Fruit fly (Drosophila melanogaster) whole organism, embryonic: ENCODE results near the gene CG43165.

Source experiments
- Asciz ChIP-seq: fragments of 200-800 bp; sonication (Bioruptor generic); optimal IDR thresholded peaks from 2 replicates; lab custom pipeline; 2017; ENCODE audit warnings: missing biosample characterization, mild to moderate bottlenecking, missing genetic modification characterization, missing genetic modification reagents
- Atf3 ChIP-seq: fragments of 200-800 bp; sonication (Bioruptor generic); optimal IDR thresholded peaks from 3 replicates; lab custom pipeline; 2016; ENCODE audit warnings: missing biosample characterization, missing genetic modification characterization
- Awh ChIP-seq: fragments of 200-800 bp; sonication (Bioruptor generic); IDR thresholded peaks from 2 replicates; pipeline ENCODE4, ENCODE4 v1.3.6; 2022; ENCODE audit warnings: missing biosample characterization, missing genetic modification characterization
- CG1024 ChIP-seq: fragments of 200-800 bp; sonication (Bioruptor generic); IDR thresholded peaks from 2 replicates; pipeline ENCODE4 v1.3.6; 2022; ENCODE audit warnings: missing biosample characterization, missing genetic modification characterization
- CG11560 ChIP-seq: fragments of 200-800 bp; sonication (Bioruptor generic); IDR thresholded peaks from 3 replicates; pipeline ENCODE4 v1.3.6; 2022; ENCODE audit warnings: missing biosample characterization, missing genetic modification characterization
- CG11695 ChIP-seq: fragments of 200-800 bp; sonication (Bioruptor generic); IDR thresholded peaks from 3 replicates; pipeline ENCODE4 v1.3.6; 2022; ENCODE audit warnings: missing biosample characterization, missing genetic modification characterization
- CG14441 ChIP-seq: fragments of 200-800 bp; sonication (Bioruptor generic); IDR thresholded peaks from 2 replicates; pipeline ENCODE4 v1.3.6; 2022; ENCODE audit warnings: missing biosample characterization, missing genetic modification characterization
- CG16813 ChIP-seq: fragments of 200-800 bp; sonication (Bioruptor generic); IDR thresholded peaks from 3 replicates; pipeline ENCODE4 v1.3.6; 2022; ENCODE audit warnings: missing biosample characterization, missing genetic modification characterization; ENCODE audit not compliant: partially characterized antibody
- CG17186 ChIP-seq: fragments of 200-800 bp; sonication (Bioruptor generic); optimal IDR thresholded peaks from 3 replicates; lab custom pipeline; 2017; ENCODE audit warnings: missing biosample characterization, missing genetic modification reagents, missing genetic modification characterization
- CG17361 ChIP-seq: fragments of 200-800 bp; sonication (Bioruptor generic); IDR thresholded peaks from 3 replicates; pipeline ENCODE4 v1.3.6; 2022; ENCODE audit warnings: missing biosample characterization, missing genetic modification characterization
- CG31441 ChIP-seq: fragments of 200-800 bp; sonication (Bioruptor generic); IDR thresholded peaks from 2 replicates; pipeline ENCODE4 v1.3.6; 2022; ENCODE audit warnings: missing biosample characterization, missing genetic modification characterization
- CG32767 ChIP-seq: fragments of 200-800 bp; sonication (Bioruptor generic); IDR thresholded peaks from 2 replicates; pipeline ENCODE4 v1.3.6; 2022; ENCODE audit warnings: missing biosample characterization, missing genetic modification characterization
- CG4282 ChIP-seq: fragments of 200-800 bp; sonication (Bioruptor generic); optimal IDR thresholded peaks from 2 replicates; lab custom pipeline; 2016; ENCODE audit warnings: missing biosample characterization, missing genetic modification characterization
- CG4404 ChIP-seq: fragments of 200-800 bp; sonication (Bioruptor generic); IDR thresholded peaks from 2 replicates; pipeline ENCODE4 v1.3.6; 2022; ENCODE audit warnings: missing biosample characterization, missing genetic modification characterization
- CG7963 ChIP-seq: fragments of 200-800 bp; sonication (Bioruptor generic); IDR thresholded peaks from 3 replicates; pipeline ENCODE4 v1.3.6; 2022; ENCODE audit warnings: missing biosample characterization, missing genetic modification characterization; ENCODE audit not compliant: partially characterized antibody
- CoRest ChIP-seq: fragments of 200-800 bp; sonication (Bioruptor generic); optimal IDR thresholded peaks from 3 replicates; lab custom pipeline; 2018; ENCODE audit warnings: missing biosample characterization, mild to moderate bottlenecking, missing genetic modification characterization, moderate library complexity
- D19B ChIP-seq: fragments of 200-800 bp; sonication (Bioruptor generic); optimal IDR thresholded peaks from 2 replicates; lab custom pipeline; 2017; ENCODE audit warnings: missing biosample characterization, mild to moderate bottlenecking, missing genetic modification characterization
- Elba2 ChIP-seq: fragments of 200-800 bp; sonication (Bioruptor generic); optimal IDR thresholded peaks from 3 replicates; lab custom pipeline; 2016; ENCODE audit warnings: missing biosample characterization, missing genetic modification characterization
- Fer3 ChIP-seq: fragments of 200-800 bp; sonication (Bioruptor generic); optimal IDR thresholded peaks from 2 replicates; lab custom pipeline; 2018; ENCODE audit warnings: missing biosample characterization, mild to moderate bottlenecking, missing genetic modification characterization, moderate library complexity
- Hr78 ChIP-seq, 2 experiments: fragments of 200-800 bp in 1 of 2; fragments of >200 bp in 1 of 2; sonication (Bioruptor generic) in 1 of 2; optimal IDR thresholded peaks; 2 replicates each; lab custom pipeline; 2017 to 2019; ENCODE audit warnings: missing biosample characterization in 2 of 2, missing genetic modification characterization in 2 of 2, mild to moderate bottlenecking in 1 of 2, moderate library complexity in 1 of 2
- Lpt ChIP-seq: fragments of >200 bp; optimal IDR thresholded peaks from 2 replicates; lab custom pipeline; 2018; ENCODE audit warnings: missing biosample characterization, missing genetic modification characterization
- MTF-1 ChIP-seq: fragments of 200-800 bp; sonication (Bioruptor generic); optimal IDR thresholded peaks from 2 replicates; lab custom pipeline; 2018; ENCODE audit warnings: missing biosample characterization, mild to moderate bottlenecking, missing genetic modification characterization, borderline replicate concordance
- Meics ChIP-seq: fragments of 200-800 bp; sonication (Bioruptor generic); optimal IDR thresholded peaks from 2 replicates; lab custom pipeline; 2017; ENCODE audit warnings: missing biosample characterization, mild to moderate bottlenecking, missing genetic modification characterization
- Optix ChIP-seq: fragments of 200-800 bp; sonication (Bioruptor generic); IDR thresholded peaks from 3 replicates; pipeline ENCODE4 v1.3.6; 2022; ENCODE audit warnings: missing biosample characterization, missing genetic modification characterization
- Rfx ChIP-seq: fragments of 200-800 bp; sonication (Bioruptor generic); IDR thresholded peaks from 2 replicates; pipeline ENCODE4 v1.3.6; 2022; ENCODE audit warnings: missing biosample characterization, missing genetic modification characterization
- Scr ChIP-seq: fragments of 200-800 bp; sonication (Bioruptor generic); IDR thresholded peaks from 2 replicates; pipeline ENCODE4 v1.3.6; 2022; ENCODE audit warnings: missing biosample characterization, missing genetic modification characterization; ENCODE audit not compliant: partially characterized antibody
- Spps ChIP-seq: fragments of 200-800 bp; sonication (Bioruptor generic); optimal IDR thresholded peaks from 2 replicates; lab custom pipeline; 2018; ENCODE audit warnings: missing biosample characterization, mild to moderate bottlenecking, missing genetic modification characterization
- ap ChIP-seq: fragments of 200-800 bp; sonication (Bioruptor generic); IDR thresholded peaks from 2 replicates; pipeline ENCODE4 v1.3.6; 2022; ENCODE audit warnings: missing biosample characterization, missing genetic modification characterization
- ash1 ChIP-seq: fragments of 200-800 bp; sonication (Bioruptor generic); optimal IDR thresholded peaks from 2 replicates; lab custom pipeline; 2018; ENCODE audit warnings: missing biosample characterization, mild to moderate bottlenecking, missing genetic modification characterization
- bsh ChIP-seq, 2 experiments: fragments of 200-800 bp; sonication (Bioruptor generic); optimal IDR thresholded peaks; 2 replicates each; lab custom pipeline; 2017 to 2018; ENCODE audit warnings: mild to moderate bottlenecking in 2 of 2, missing biosample characterization in 2 of 2, missing genetic modification characterization in 2 of 2, moderate library complexity in 1 of 2
- cas ChIP-seq: fragments of 200-800 bp; sonication (Bioruptor generic); IDR thresholded peaks from 2 replicates; pipeline ENCODE4 v1.3.6; 2022; ENCODE audit warnings: missing biosample characterization, missing genetic modification characterization
- chn ChIP-seq: fragments of 200-800 bp; sonication (Bioruptor generic); optimal IDR thresholded peaks from 2 replicates; lab custom pipeline; 2016; ENCODE audit warnings: missing biosample characterization, missing genetic modification characterization
- croc ChIP-seq: fragments of 200-800 bp; sonication (Bioruptor generic); conservative IDR thresholded peaks from 3 replicates; pipeline ENCODE4 v1.3.6; 2022; ENCODE audit warnings: missing biosample characterization, missing genetic modification characterization
- dmrt99B ChIP-seq: fragments of 200-800 bp; sonication (Bioruptor generic); optimal IDR thresholded peaks from 2 replicates; lab custom pipeline; 2018; ENCODE audit warnings: missing biosample characterization, mild to moderate bottlenecking, missing genetic modification characterization, moderate library complexity
- dpn ChIP-seq, 2 experiments: fragments of 200-800 bp; sonication (Bioruptor generic); optimal IDR thresholded peaks; 3 replicates each; lab custom pipeline; 2016; ENCODE audit warnings: missing biosample characterization in 2 of 2, missing genetic modification characterization in 2 of 2
- dysf ChIP-seq: fragments of 200-800 bp; sonication (Bioruptor generic); IDR thresholded peaks from 3 replicates; pipeline ENCODE4 v1.3.6; 2022; ENCODE audit warnings: missing biosample characterization, missing genetic modification characterization
- fd3F ChIP-seq: fragments of 200-800 bp; sonication (Bioruptor generic); optimal IDR thresholded peaks from 2 replicates; lab custom pipeline; 2018; ENCODE audit warnings: missing biosample characterization, mild to moderate bottlenecking, missing genetic modification characterization, moderate library complexity
- fru ChIP-seq: fragments of >200 bp; optimal IDR thresholded peaks from 2 replicates; lab custom pipeline; 2017
- ind ChIP-seq: fragments of 200-800 bp; sonication (Bioruptor generic); optimal IDR thresholded peaks from 3 replicates; lab custom pipeline; 2016; ENCODE audit warnings: missing biosample characterization, missing genetic modification characterization
- jigr1 ChIP-seq: fragments of 200-800 bp; sonication (Bioruptor generic); IDR thresholded peaks from 3 replicates; pipeline ENCODE4 v1.3.6; 2022; ENCODE audit warnings: missing biosample characterization, missing genetic modification characterization
- nau ChIP-seq: fragments of 200-800 bp; sonication (Bioruptor generic); optimal IDR thresholded peaks from 3 replicates; lab custom pipeline; 2017; ENCODE audit warnings: missing biosample characterization, mild to moderate bottlenecking, missing genetic modification characterization, missing genetic modification reagents
- otp ChIP-seq: fragments of 200-800 bp; sonication (Bioruptor generic); IDR thresholded peaks from 3 replicates; pipeline ENCODE4, ENCODE4 v1.3.6; 2022; ENCODE audit warnings: missing biosample characterization, missing genetic modification characterization
- peb ChIP-seq: fragments of 200-800 bp; sonication (Bioruptor generic); IDR thresholded peaks from 2 replicates; pipeline ENCODE4 v1.3.6; 2022; ENCODE audit warnings: missing biosample characterization, missing genetic modification characterization
- pita ChIP-seq: fragments of 200-800 bp; sonication (Bioruptor generic); optimal IDR thresholded peaks from 2 replicates; lab custom pipeline; 2017; ENCODE audit warnings: missing biosample characterization, mild to moderate bottlenecking, missing genetic modification characterization
- pum ChIP-seq: fragments of 200-800 bp; sonication (Bioruptor generic); optimal IDR thresholded peaks from 2 replicates; lab custom pipeline; 2016; ENCODE audit warnings: missing biosample characterization, missing genetic modification characterization
- rib ChIP-seq: fragments of 200-800 bp; sonication (Bioruptor generic); IDR thresholded peaks from 2 replicates; pipeline ENCODE4 v1.3.6; 2022; ENCODE audit warnings: missing biosample characterization, missing genetic modification characterization
- stwl ChIP-seq: fragments of 200-800 bp; sonication (Bioruptor generic); optimal IDR thresholded peaks from 3 replicates; lab custom pipeline; 2018; ENCODE audit warnings: missing biosample characterization, mild to moderate bottlenecking, missing genetic modification characterization, moderate library complexity
- tna ChIP-seq: fragments of 200-800 bp; sonication (Bioruptor generic); IDR thresholded peaks from 2 replicates; pipeline ENCODE4 v1.3.6; 2022; ENCODE audit warnings: missing biosample characterization, missing genetic modification characterization; ENCODE audit not compliant: partially characterized antibody
- vfl ChIP-seq: fragments of 200-800 bp; sonication (Bioruptor generic); optimal IDR thresholded peaks from 2 replicates; lab custom pipeline; 2016; ENCODE audit warnings: missing biosample characterization, missing genetic modification characterization
- vnd ChIP-seq: fragments of 200-800 bp; sonication (Bioruptor generic); IDR thresholded peaks from 3 replicates; pipeline ENCODE4 v1.3.6; 2022; ENCODE audit warnings: missing biosample characterization, missing genetic modification characterization; ENCODE audit not compliant: partially characterized antibody
- wdn ChIP-seq: fragments of 200-800 bp; sonication (Bioruptor generic); IDR thresholded peaks from 2 replicates; pipeline ENCODE4 v1.3.6; 2022; ENCODE audit warnings: missing biosample characterization, missing genetic modification characterization

The CG43165 gene

DNA sequence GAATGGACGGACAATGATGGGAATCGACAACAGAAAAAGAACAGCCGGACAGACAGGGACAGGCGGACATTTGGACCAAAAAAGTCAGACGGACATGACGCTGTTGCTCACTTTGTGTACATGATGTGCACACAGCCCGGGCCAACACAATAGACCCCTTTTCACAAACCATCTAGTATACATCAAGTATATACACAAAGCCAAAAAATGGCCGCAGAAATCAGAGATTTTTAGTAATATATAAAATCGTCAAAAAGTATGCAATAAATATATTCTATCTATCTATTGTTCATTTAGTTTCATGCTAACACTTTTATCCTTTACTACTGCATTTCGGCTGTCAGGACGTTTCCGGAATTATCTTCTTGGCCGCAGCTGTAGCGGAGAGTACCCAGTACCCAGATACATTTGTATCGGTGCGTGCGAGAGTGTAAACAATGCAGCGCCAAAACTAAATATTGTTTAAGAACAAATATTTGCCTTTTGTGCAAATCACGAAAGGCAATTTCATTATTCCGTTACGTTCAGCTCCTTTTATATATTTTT, 24.7 kb upstream of the CG43165 start (continued):
- no peak for TF ChIP-seq otp
- no peak for TF ChIP-seq CG7963 (GFP tag; lab: Robert Waterston, UW)
- no peak for TF ChIP-seq D19B (GFP tag; lab: Kevin White, UChicago)
- TF ChIP-seq Rfx (GFP tag; lab: Robert Waterston, UW): no peak
- no peak for TF ChIP-seq MTF-1
- no peak for TF ChIP-seq pum (GFP tag; lab: Kevin White, UChicago)
- TF ChIP-seq jigr1: no peak
- no peak for TF ChIP-seq stwl
- no peak for TF ChIP-seq CG17186 (GFP tag; lab: Kevin White, UChicago)
- TF ChIP-seq dmrt99B: peak; percentile 58
- no peak for TF ChIP-seq Optix (GFP tag; lab: Robert Waterston, UW)
- peak; percentile 9 for TF ChIP-seq ind (GFP tag; lab: Kevin White, UChicago)
- no peak for TF ChIP-seq Scr (GFP tag; lab: Robert Waterston, UW)
- TF ChIP-seq tna: no peak
- no peak for TF ChIP-seq CG14441 (GFP tag; lab: Robert Waterston, UW)
- no peak for TF ChIP-seq Asciz (GFP tag; lab: Kevin White, UChicago)
- 0 out of 3 replicates have a peak, but pooled peaks have one; percentile 20 for TF ChIP-seq CG11695 (GFP tag; lab: Robert Waterston, UW)
- TF ChIP-seq Fer3 (tag; lab: Kevin White, UChicago): peak; percentile 27
- 0 out of 2 replicates have a peak, but pooled peaks have one; percentile 14 for TF ChIP-seq CG1024 (GFP tag; lab: Robert Waterston, UW)
- TF ChIP-seq wdn (GFP tag; lab: Robert Waterston, UW): no peak
- no peak for TF ChIP-seq Atf3 (GFP tag; lab: Kevin White, UChicago)
- TF ChIP-seq Spps: no peak
- no peak for TF ChIP-seq chn
- TF ChIP-seq CG32767 (GFP tag; lab: Robert Waterston, UW): no peak
- no peak for TF ChIP-seq CG11560 (tag; lab: Robert Waterston, UW)
- TF ChIP-seq dpn (GFP tag; optimal IDR thresholded peaks at IDR 0.05; lab: Kevin White, UChicago): no peak
- TF ChIP-seq bsh (GFP tag; optimal IDR thresholded peaks at IDR 0.05; lab: Kevin White, UChicago): peak in 1 of 2 experiments; percentile 43
- no peak for TF ChIP-seq rib
- peak; percentile 53 for TF ChIP-seq Meics
- no peak for TF ChIP-seq CG17361 (GFP tag; lab: Robert Waterston, UW)
- peak; percentile 39 for TF ChIP-seq nau (GFP tag; lab: Kevin White, UChicago)
- no peak for TF ChIP-seq peb (GFP tag; lab: Robert Waterston, UW)
- TF ChIP-seq Elba2 (GFP tag; lab: Kevin White, UChicago): no peak
- TF ChIP-seq vnd (GFP tag; lab: Robert Waterston, UW): no peak
- peak; percentile 22; the same call in 1 of the 3 replicates for TF ChIP-seq dysf (GFP tag; lab: Robert Waterston, UW)
- no peak for TF ChIP-seq cas (GFP tag; lab: Robert Waterston, UW)
- no peak for TF ChIP-seq Lpt (GFP tag; lab: Kevin White, UChicago)
- no peak for TF ChIP-seq ash1 (GFP tag; lab: Kevin White, UChicago)
- TF ChIP-seq CG4282 (GFP tag; lab: Kevin White, UChicago): no peak
- no peak for TF ChIP-seq fd3F (GFP tag; lab: Kevin White, UChicago)
- TF ChIP-seq croc: no peak
- no peak for TF ChIP-seq Hr78 (GFP tag; optimal IDR thresholded peaks at IDR 0.05; lab: Kevin White, UChicago)
- no peak for TF ChIP-seq ap
- peak; percentile 41 for TF ChIP-seq CoRest (tag; lab: Kevin White, UChicago)
- TF ChIP-seq CG16813 (GFP tag; lab: Robert Waterston, UW): no peak
- TF ChIP-seq fru (lab: Kevin White, UChicago): no peak
- no peak for TF ChIP-seq pita (GFP tag; lab: Kevin White, UChicago)
- no peak; the same call in 1 of the 2 replicates for TF ChIP-seq CG31441 (GFP tag; lab: Robert Waterston, UW)
- no peak for TF ChIP-seq vfl
- no peak for TF ChIP-seq Awh (GFP tag; lab: Robert Waterston, UW)
- TF ChIP-seq CG4404 (GFP tag; lab: Robert Waterston, UW): no peak
